Fruit fly (Drosophila melanogaster): ENCODE measurements around the gene Apl.

The Apl gene

DNA sequence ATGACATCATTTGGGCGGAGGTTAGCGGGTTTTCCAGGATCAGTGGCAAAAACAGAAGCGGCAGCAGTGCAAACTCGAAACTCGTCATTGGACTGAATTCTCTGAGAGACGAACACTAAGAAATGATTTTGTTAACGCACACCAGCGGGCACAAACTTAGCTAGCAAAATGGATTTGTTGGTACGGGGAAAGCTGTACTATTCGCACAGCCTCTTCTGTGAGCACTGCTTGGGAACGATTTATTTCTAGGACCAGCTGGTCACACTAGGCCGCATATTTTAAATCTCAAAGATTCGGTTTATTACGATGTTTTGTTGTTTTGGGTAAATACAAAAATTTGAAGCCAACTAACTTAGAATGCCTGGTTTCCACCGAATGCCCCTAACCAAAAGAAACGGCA lies 14.1 kb downstream of the Apl start, which contains the start of gene CG4098 (continued):
- TF ChIP-seq CG12942 (GFP tag; optimal IDR thresholded peaks at IDR 0.05) (peak; percentile 52), sc (optimal IDR thresholded peaks at IDR 0.05) (no peak), sc (GFP tag; optimal IDR thresholded peaks at IDR 0.05) (no peak), kni (GFP tag; optimal IDR thresholded peaks at IDR 0.05) (no peak), stwl (tag; optimal IDR thresholded peaks at IDR 0.05) (peak; percentile 7), Gsc (GFP tag; IDR thresholded peaks at IDR 0.05) (no peak), caup (GFP tag; optimal IDR thresholded peaks at IDR 0.05; ENCODE audit: severe bottlenecking) (peak; percentile 55), esg (GFP tag; conservative IDR thresholded peaks at IDR 0.05) (peak; percentile 32; the same call in 1 of the 2 replicates), CG13296 (GFP tag; optimal IDR thresholded peaks at IDR 0.05) (peak; percentile 28), Sox102F (GFP tag; optimal IDR thresholded peaks at IDR 0.05) (peak; percentile 29), Nf-YC (tag; optimal IDR thresholded peaks at IDR 0.05) (peak; percentile 14), PHDP (tag; optimal IDR thresholded peaks at IDR 0.05) (peak; percentile 20), grn (GFP tag; optimal IDR thresholded peaks at IDR 0.05) (no peak), Spps (tag; optimal IDR thresholded peaks at IDR 0.05) (no peak), CG8388 (GFP tag; optimal IDR thresholded peaks at IDR 0.05) (no peak), CG12104 (GFP tag; optimal IDR thresholded peaks at IDR 0.05) (no peak), H15 (GFP tag; IDR thresholded peaks at IDR 0.05) (peak; percentile 62; the same call in 1 of the 3 replicates), chm (GFP tag; IDR thresholded peaks at IDR 0.05) (peak; percentile 62), CG1233 (GFP tag; optimal IDR thresholded peaks at IDR 0.05) (peak; percentile 25), CG15601 (tag; optimal IDR thresholded peaks at IDR 0.05) (no peak), tgo (GFP tag; IDR thresholded peaks at IDR 0.05) (peak; percentile 69), mirr (GFP tag; optimal IDR thresholded peaks at IDR 0.05) (peak; percentile 55), CG7745 (tag; optimal IDR thresholded peaks at IDR 0.05) (no peak), zfh2 (GFP tag; optimal IDR thresholded peaks at IDR 0.05) (peak; percentile 75), CG2199 (GFP tag; IDR thresholded peaks at IDR 0.05) (peak; percentile 77; the same call in 2 of the 3 replicates), lab (GFP tag; optimal IDR thresholded peaks at IDR 0.05) (peak; percentile 67), CG31224 (GFP tag; IDR thresholded peaks at IDR 0.05) (peak; percentile 30; the same call in 1 of the 2 replicates), sqz (GFP tag; optimal IDR thresholded peaks at IDR 0.05) (no peak), sd (tag; optimal IDR thresholded peaks at IDR 0.05) (peak; percentile 37), schlank (tag; optimal IDR thresholded peaks at IDR 0.05) (peak; percentile 59), CG18262 (tag; optimal IDR thresholded peaks at IDR 0.05) (peak; percentile 25)

DNA sequence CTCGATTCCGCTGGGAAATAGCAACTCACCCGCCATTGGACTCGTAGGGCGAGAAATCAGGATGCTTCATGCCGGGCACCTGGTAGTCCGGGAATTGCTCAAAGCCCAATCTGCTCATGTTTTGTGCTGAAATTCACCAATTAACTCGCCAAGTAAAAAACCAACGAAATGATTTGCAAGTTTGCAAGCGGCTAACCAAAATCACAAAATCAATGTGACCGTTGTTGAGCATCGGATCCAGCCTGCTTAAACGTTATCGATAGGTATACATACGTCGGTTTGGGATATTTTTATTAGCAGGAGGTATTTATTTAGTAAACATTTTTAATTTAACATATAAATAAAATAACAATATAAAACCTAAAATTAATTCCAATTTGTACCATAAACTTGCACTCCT lies 15.2 kb downstream of the Apl start, which contains the start of gene Prosbeta6:
TSS of gene Prosbeta6 (minus strand) at position 218 of the 400 bp plus-strand sequence.
- TF ChIP-seq CG9817 (tag; optimal IDR thresholded peaks at IDR 0.05) (no peak), gcm (GFP tag; optimal IDR thresholded peaks at IDR 0.05) (no peak), CG13287 (GFP tag; IDR thresholded peaks at IDR 0.05; ENCODE audit: partially characterized antibody) (peak; percentile 71), CG17385 (GFP tag; optimal IDR thresholded peaks at IDR 0.05) (no peak), CG12659 (GFP tag; optimal IDR thresholded peaks at IDR 0.05) (peak; percentile 39), TFAM (GFP tag; optimal IDR thresholded peaks at IDR 0.05) (no peak), trh (GFP tag; optimal IDR thresholded peaks at IDR 0.05) (no peak), CG9797 (GFP tag; optimal IDR thresholded peaks at IDR 0.05) (peak; percentile 71), ab (GFP tag; optimal IDR thresholded peaks at IDR 0.05) (no peak), stc (GFP tag; IDR thresholded peaks at IDR 0.05) (no peak), Doc2 (GFP tag; IDR thresholded peaks at IDR 0.05) (no peak), stwl (tag; optimal IDR thresholded peaks at IDR 0.05) (peak; percentile 45), Sry-δ (GFP tag; optimal IDR thresholded peaks at IDR 0.05) (peak; percentile 50), CG16779 (GFP tag; IDR thresholded peaks at IDR 0.05) (no peak), CG15696 (tag; optimal IDR thresholded peaks at IDR 0.05) (no peak), Opbp (GFP tag; IDR thresholded peaks at IDR 0.05; ENCODE audit: partially characterized antibody) (no peak), CG2712 (tag; optimal IDR thresholded peaks at IDR 0.05) (peak; percentile 18), CG4617 (GFP tag; optimal IDR thresholded peaks at IDR 0.05; ENCODE audit: borderline replicate concordance) (peak; percentile 29), Dll (GFP tag; IDR thresholded peaks at IDR 0.05; ENCODE audit: partially characterized antibody) (peak; percentile 56; the same call in 3 of the 4 replicates), pzg (GFP tag; optimal IDR thresholded peaks at IDR 0.05) (peak; percentile 66), MESR4 (GFP tag; optimal IDR thresholded peaks at IDR 0.05) (peak; percentile 60), chm (GFP tag; IDR thresholded peaks at IDR 0.05) (no peak)

Measured in whole organism, embryonic.